Worm (Caenorhabditis elegans) whole organism, midembryonic: ENCODE results near the gene oac-48.

Experiments used
- T22C8.4 ChIP-seq: fragments of 200-800 bp; sonication (Bioruptor generic); IDR thresholded peaks from 2 replicates; pipeline ENCODE4 v1.3.6; 2022; ENCODE audit warnings: missing genetic modification characterization, missing compliant biosample characterization
- cog-1 ChIP-seq: sonication (generic microtip); optimal IDR thresholded peaks from 2 replicates; lab custom pipeline; 2016; ENCODE audit warnings: missing genetic modification characterization, missing compliant biosample characterization
- flt-1 ChIP-seq: fragments of 200-800 bp; sonication (Bioruptor generic); IDR thresholded peaks from 2 replicates; pipeline ENCODE4 v1.3.6; 2022; ENCODE audit warnings: missing genetic modification characterization, missing compliant biosample characterization
- klf-2 ChIP-seq: fragments of 200-800 bp; sonication (Bioruptor generic); conservative IDR thresholded peaks from 2 replicates; pipeline ENCODE4 v1.3.6; 2022; ENCODE audit warnings: missing genetic modification reagents, missing genetic modification characterization, missing compliant biosample characterization
- med-1 ChIP-seq: sonication (generic microtip); optimal IDR thresholded peaks from 2 replicates; lab custom pipeline; 2017; ENCODE audit warnings: missing genetic modification characterization, mild to moderate bottlenecking, missing compliant biosample characterization, antibody characterized with exemption, missing genetic modification reagents; ENCODE audit not compliant: insufficient read depth
- ref-1 ChIP-seq: fragments of 200-800 bp; sonication (Bioruptor generic); conservative IDR thresholded peaks from 2 replicates; pipeline ENCODE4 v1.3.6; 2022; ENCODE audit warnings: missing genetic modification reagents, missing genetic modification characterization, missing compliant biosample characterization
- tab-1 ChIP-seq: fragments of 200-800 bp; sonication (Bioruptor generic); IDR thresholded peaks from 2 replicates; pipeline ENCODE4 v1.3.6; 2022; ENCODE audit warnings: missing genetic modification characterization, missing compliant biosample characterization
- ztf-23 ChIP-seq: fragments of 200-800 bp; sonication (Bioruptor generic); IDR thresholded peaks from 2 replicates; pipeline ENCODE4 v1.3.6; 2022; ENCODE audit warnings: missing genetic modification reagents, missing genetic modification characterization, missing compliant biosample characterization
- ztf-29 ChIP-seq: fragments of 200-800 bp; sonication (Bioruptor generic); IDR thresholded peaks from 2 replicates; pipeline ENCODE4 v1.3.6; 2022; ENCODE audit warnings: missing genetic modification reagents, missing genetic modification characterization, missing compliant biosample characterization

Gene oac-48

DNA sequence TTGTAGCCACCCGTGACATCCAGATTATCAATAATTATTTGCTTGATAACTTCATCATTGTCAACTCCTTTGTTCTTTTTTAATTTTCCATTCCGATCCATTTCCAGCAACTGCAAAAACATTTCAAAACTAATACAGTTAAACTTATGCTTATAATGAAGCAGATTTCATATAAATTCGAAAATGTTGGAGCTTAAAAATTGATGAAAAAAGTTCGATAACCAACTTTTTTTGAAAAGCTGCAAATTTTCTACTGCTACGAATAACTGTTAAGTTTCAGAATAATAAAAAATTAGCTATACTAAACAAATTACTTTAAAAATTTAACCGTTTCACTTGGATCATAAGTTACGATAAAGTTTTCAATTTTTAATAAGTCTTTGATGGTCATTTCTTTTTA lies 42.7 kb downstream of the oac-48 start, which contains the start of gene C47A4.1:
Gene C47A4.1 (minus strand): TSS at position 101 of the 400 bp plus-strand sequence.
- TF ChIP-seq tab-1 (no peak), med-1 (GFP tag; lab: Kevin White, UChicago) (no peak), ztf-23 (GFP tag; lab: Robert Waterston, UW) (no peak), T22C8.4 (GFP tag; lab: Robert Waterston, UW) (no peak), cog-1 (tag; lab: Kevin White, UChicago) (no peak), ref-1 (GFP tag; lab: Robert Waterston, UW) (no peak), klf-2 (GFP tag; lab: Robert Waterston, UW) (no peak), flt-1 (GFP tag; lab: Robert Waterston, UW) (no peak), ztf-29 (GFP tag; lab: Robert Waterston, UW) (no peak)

ce11 chrIV:13716735-13717134 lies 43.1 kb downstream of the oac-48 start:
- TF ChIP-seq klf-2 (GFP tag; lab: Robert Waterston, UW) = no peak

ce11 chrIV:13718918-13719317 lies 45.3 kb downstream of the oac-48 start:
- TF ChIP-seq T22C8.4 (GFP tag; lab: Robert Waterston, UW) = no peak
- TF ChIP-seq flt-1 (GFP tag; lab: Robert Waterston, UW) = no peak
- TF ChIP-seq klf-2 (GFP tag; lab: Robert Waterston, UW) = no peak

ce11 chrIV:13721000-13721399 lies 47.4 kb downstream of the oac-48 start:
- TF ChIP-seq flt-1 (GFP tag; lab: Robert Waterston, UW) = no peak

- TF ChIP-seq flt-1 (GFP tag; lab: Robert Waterston, UW) (no peak), ztf-29 (GFP tag; lab: Robert Waterston, UW) (no peak), tab-1 (no peak), med-1 (GFP tag; lab: Kevin White, UChicago) (no peak), cog-1 (tag; lab: Kevin White, UChicago) (no peak), klf-2 (GFP tag; lab: Robert Waterston, UW) (no peak), T22C8.4 (GFP tag; lab: Robert Waterston, UW) (no peak), ztf-23 (GFP tag; lab: Robert Waterston, UW) (no peak)
Observed at ce11 chrIV:13725201-13725600, 51.6 kb downstream of the oac-48 start.

ce11 chrIV:13726630-13727029 lies 53.0 kb downstream of the oac-48 start, which contains the start of gene ent-4:
ent-4 (plus strand) TSS chrIV:13726930.
- no peak for TF ChIP-seq ztf-23 (GFP tag; lab: Robert Waterston, UW)
- TF ChIP-seq T22C8.4 (GFP tag; lab: Robert Waterston, UW) = no peak
- TF ChIP-seq tab-1 = no peak
- TF ChIP-seq klf-2 (GFP tag; lab: Robert Waterston, UW) = no peak
- TF ChIP-seq flt-1 (GFP tag; lab: Robert Waterston, UW) = no peak
